Worm (Caenorhabditis elegans) whole organism, mixed stage, embryonic: ENCODE results near the gene T05C7.9.

Experiments
- M03D4.4 ChIP-seq: sonication (generic microtip); optimal IDR thresholded peaks from 2 replicates; lab custom pipeline; 2017; ENCODE audit warnings: mild to moderate bottlenecking, missing genetic modification characterization, missing compliant biosample characterization
- elt-1 ChIP-seq: sonication (generic microtip); optimal IDR thresholded peaks from 2 replicates; lab custom pipeline; 2017; ENCODE audit warnings: missing genetic modification characterization, mild to moderate bottlenecking, missing compliant biosample characterization, antibody characterized with exemption, moderate library complexity, borderline replicate concordance; ENCODE audit not compliant: insufficient read depth
- lin-13 ChIP-seq: fragments of 150-350 bp; optimal IDR thresholded peaks from 2 replicates; lab custom pipeline; 2014; ENCODE audit warnings: missing biosample characterization, missing genetic modification characterization
- nhr-12 ChIP-seq: fragments of 150-350 bp; optimal IDR thresholded peaks from 2 replicates; lab custom pipeline; 2014; ENCODE audit warnings: missing biosample characterization, missing genetic modification characterization
- nhr-28 ChIP-seq: fragments of 150-350 bp; optimal IDR thresholded peaks from 2 replicates; lab custom pipeline; 2014; ENCODE audit warnings: missing biosample characterization, missing genetic modification characterization
- pha-4 ChIP-seq: fragments of 150-350 bp; optimal IDR thresholded peaks from 2 replicates; lab custom pipeline; 2018; ENCODE audit warnings: missing biosample characterization, missing genetic modification reagents, missing genetic modification characterization
- snpc-4 ChIP-seq: fragments of 150-350 bp; optimal IDR thresholded peaks from 2 replicates; lab custom pipeline; 2014; ENCODE audit warnings: missing biosample characterization, missing genetic modification characterization
- sptf-1 ChIP-seq: sonication (generic microtip); optimal IDR thresholded peaks from 2 replicates; lab custom pipeline; 2017; ENCODE audit warnings: mild to moderate bottlenecking, missing genetic modification characterization, moderate library complexity, missing compliant biosample characterization
- unc-62 ChIP-seq: fragments of 150-350 bp; optimal IDR thresholded peaks from 2 replicates; lab custom pipeline; 2014; ENCODE audit warnings: missing biosample characterization, missing genetic modification reagents, missing genetic modification characterization

- TF ChIP-seq nhr-28 (tag; lab: Kevin White, UChicago) (no peak), elt-1 (tag; lab: Kevin White, UChicago) (no peak), lin-13 (tag; lab: Kevin White, UChicago) (no peak), unc-62 (GFP tag; lab: Kevin White, UChicago) (no peak), nhr-12 (tag; lab: Kevin White, UChicago) (no peak), sptf-1 (tag; lab: Kevin White, UChicago) (no peak), snpc-4 (tag; lab: Kevin White, UChicago) (no peak), pha-4 (tag; lab: Kevin White, UChicago) (no peak), M03D4.4 (no peak)
Measured at ce11 chrIV:77421-77820, 1.7 kb upstream of the T05C7.9 start.
